Fruit fly (Drosophila melanogaster): ENCODE data around the gene Sgs7.
A peak's percentile ranks its signal among the peaks of the same experiment; 100 is the strongest.

Gene Sgs7

dm6 chr3L:11511921-11512320 lies 2.3 kb downstream of the Sgs7 start, which contains the start of gene Sgs3:
Gene Sgs3, plus strand, starts transcription at chr3L:11512221.
- TF ChIP-seq CG13204 (GFP tag; optimal IDR thresholded peaks at IDR 0.05) = no peak
- TF ChIP-seq Pif1B (GFP tag; optimal IDR thresholded peaks at IDR 0.05) = no peak
- TF ChIP-seq CG4496 (GFP tag; IDR thresholded peaks at IDR 0.05) = no peak
- no peak for TF ChIP-seq CG17806 (tag; optimal IDR thresholded peaks at IDR 0.05)

- TF ChIP-seq CG8159 (tag; optimal IDR thresholded peaks at IDR 0.05) (no peak), Pif1B (GFP tag; optimal IDR thresholded peaks at IDR 0.05) (no peak), Ets98B (GFP tag; IDR thresholded peaks at IDR 0.05) (no peak), CG9948 (tag; optimal IDR thresholded peaks at IDR 0.05) (no peak), Snoo (tag; optimal IDR thresholded peaks at IDR 0.05) (no peak), CG14655 (GFP tag; optimal IDR thresholded peaks at IDR 0.05) (no peak)
Measured at dm6 chr3L:11513405-11513804, 3.7 kb downstream of the Sgs7 start, which contains the start of gene CG7512. Gene CG7512, plus strand, starts transcription at chr3L:11513705.

- TF ChIP-seq CG9948 (tag; optimal IDR thresholded peaks at IDR 0.05) = no peak
- TF ChIP-seq CG17806 (tag; optimal IDR thresholded peaks at IDR 0.05) = no peak
- no peak for TF ChIP-seq CG8301 (tag; optimal IDR thresholded peaks at IDR 0.05)
- no peak for TF ChIP-seq Pif1A (GFP tag; optimal IDR thresholded peaks at IDR 0.05)
- TF ChIP-seq Pif1B (GFP tag; optimal IDR thresholded peaks at IDR 0.05) = no peak
Measured at dm6 chr3L:11515349-11516079, 5.9 kb downstream of the Sgs7 start.

- TF ChIP-seq CG17806 (tag; optimal IDR thresholded peaks at IDR 0.05) (no peak), Pif1A (GFP tag; optimal IDR thresholded peaks at IDR 0.05) (no peak), CG14655 (GFP tag; optimal IDR thresholded peaks at IDR 0.05) (no peak), rn (GFP tag; IDR thresholded peaks at IDR 0.05) (no peak), EcR (GFP tag; optimal IDR thresholded peaks at IDR 0.05) (no peak), CG15710 (tag; optimal IDR thresholded peaks at IDR 0.05) (no peak), Pif1B (GFP tag; optimal IDR thresholded peaks at IDR 0.05) (no peak), CG13204 (GFP tag; optimal IDR thresholded peaks at IDR 0.05) (no peak), CG10348 (GFP tag; IDR thresholded peaks at IDR 0.05) (no peak), Ets98B (GFP tag; IDR thresholded peaks at IDR 0.05) (no peak), CG32121 (GFP tag; IDR thresholded peaks at IDR 0.05) (no peak), CG4496 (GFP tag; IDR thresholded peaks at IDR 0.05) (no peak)
Measured at dm6 chr3L:11516229-11516628, 6.6 kb downstream of the Sgs7 start.

- no peak for TF ChIP-seq Pif1B (GFP tag; optimal IDR thresholded peaks at IDR 0.05)
- TF ChIP-seq gl (tag; optimal IDR thresholded peaks at IDR 0.05) = no peak
- no peak for TF ChIP-seq CG14655 (GFP tag; optimal IDR thresholded peaks at IDR 0.05)
- no peak for TF ChIP-seq CG32121 (GFP tag; IDR thresholded peaks at IDR 0.05)
- no peak for TF ChIP-seq CG4496 (GFP tag; IDR thresholded peaks at IDR 0.05)
- no peak for TF ChIP-seq CG15710 (tag; optimal IDR thresholded peaks at IDR 0.05)
Measured at dm6 chr3L:11522613-11523012, 13.0 kb downstream of the Sgs7 start, which contains the start of the genes CG11714 and Fuca. Gene CG11714, minus strand, starts transcription at chr3L:11522713. Gene Fuca, minus strand, starts transcription at chr3L:11522713.

- TF ChIP-seq CG10348 (GFP tag; IDR thresholded peaks at IDR 0.05) (no peak), CG12605 (GFP tag; IDR thresholded peaks at IDR 0.05) (no peak), CG14655 (GFP tag; optimal IDR thresholded peaks at IDR 0.05) (no peak), Pif1A (GFP tag; optimal IDR thresholded peaks at IDR 0.05) (no peak), CG32121 (GFP tag; IDR thresholded peaks at IDR 0.05) (no peak)
Measured at dm6 chr3L:11523286-11523685, 13.6 kb downstream of the Sgs7 start.

dm6 chr3L:11525765-11526164 lies 16.1 kb downstream of the Sgs7 start:
- TF ChIP-seq EcR (GFP tag; optimal IDR thresholded peaks at IDR 0.05) = peak; percentile 27
- TF ChIP-seq CG12605 (GFP tag; IDR thresholded peaks at IDR 0.05) = no peak
- no peak for TF ChIP-seq CG32121 (GFP tag; IDR thresholded peaks at IDR 0.05)
- no peak for TF ChIP-seq Pif1A (GFP tag; optimal IDR thresholded peaks at IDR 0.05)
- TF ChIP-seq fd96Ca (GFP tag; IDR thresholded peaks at IDR 0.05) = no peak

dm6 chr3L:11526644-11527184 lies 17.1 kb downstream of the Sgs7 start:
- TF ChIP-seq EcR (GFP tag; optimal IDR thresholded peaks at IDR 0.05) (peak; percentile 51), CG10348 (GFP tag; IDR thresholded peaks at IDR 0.05) (no peak)

Data from whole organism, pupa.